Worm (Caenorhabditis elegans) whole organism, late embryonic: ENCODE results near the gene dhc-3.

Experiments used
- C08G9.2 ChIP-seq: sonication (generic microtip); optimal IDR thresholded peaks from 2 replicates; lab custom pipeline; 2016; ENCODE audit warnings: mild to moderate bottlenecking, missing genetic modification characterization, moderate library complexity, missing compliant biosample characterization
- C38D4.7 ChIP-seq: fragments of 200-800 bp; sonication (Bioruptor generic); optimal IDR thresholded peaks from 2 replicates; lab custom pipeline; 2018; ENCODE audit warnings: mild to moderate bottlenecking, missing genetic modification characterization, moderate library complexity, missing compliant biosample characterization
- K09A11.1 ChIP-seq: sonication (generic microtip); optimal IDR thresholded peaks from 2 replicates; lab custom pipeline; 2017; ENCODE audit warnings: antibody characterized with exemption, mild to moderate bottlenecking, missing genetic modification characterization, missing compliant biosample characterization; ENCODE audit not compliant: insufficient read depth
- Y22D7AL.16 ChIP-seq: sonication (generic microtip); optimal IDR thresholded peaks from 2 replicates; lab custom pipeline; 2016; ENCODE audit warnings: missing genetic modification characterization, missing compliant biosample characterization
- ahr-1 ChIP-seq: sonication (generic microtip); optimal IDR thresholded peaks from 2 replicates; lab custom pipeline; 2016; ENCODE audit warnings: missing genetic modification characterization, missing compliant biosample characterization
- ceh-14 ChIP-seq: sonication (generic microtip); optimal IDR thresholded peaks from 2 replicates; lab custom pipeline; 2016; ENCODE audit warnings: missing genotype, missing genetic modification characterization, missing compliant biosample characterization
- ceh-19 ChIP-seq: fragments of 200-800 bp; sonication (Bioruptor generic); optimal IDR thresholded peaks from 2 replicates; lab custom pipeline; 2018; ENCODE audit warnings: mild to moderate bottlenecking, missing genetic modification characterization, missing compliant biosample characterization
- ceh-31 ChIP-seq: sonication (generic microtip); optimal IDR thresholded peaks from 2 replicates; lab custom pipeline; 2016; ENCODE audit warnings: missing genetic modification characterization, missing compliant biosample characterization
- ceh-6 ChIP-seq: fragments of 200-800 bp; sonication (Bioruptor generic); optimal IDR thresholded peaks from 2 replicates; lab custom pipeline; 2018; ENCODE audit warnings: mild to moderate bottlenecking, missing genetic modification characterization, missing compliant biosample characterization
- ceh-9 ChIP-seq: sonication (generic microtip); optimal IDR thresholded peaks from 2 replicates; lab custom pipeline; 2016; ENCODE audit warnings: mild to moderate bottlenecking, missing genetic modification characterization, inconsistent platforms, missing compliant biosample characterization
- dve-1 ChIP-seq: sonication (generic microtip); optimal IDR thresholded peaks from 2 replicates; lab custom pipeline; 2017; ENCODE audit warnings: antibody characterized with exemption, mild to moderate bottlenecking, missing genetic modification characterization, missing compliant biosample characterization
- fkh-6 ChIP-seq: sonication (generic microtip); optimal IDR thresholded peaks from 2 replicates; lab custom pipeline; 2016; ENCODE audit warnings: missing genetic modification characterization, missing compliant biosample characterization
- gmeb-2 ChIP-seq: sonication (generic microtip); optimal IDR thresholded peaks from 2 replicates; lab custom pipeline; 2016; ENCODE audit warnings: missing genetic modification characterization, inconsistent platforms, missing compliant biosample characterization
- hlh-13 ChIP-seq: fragments of 200-800 bp; sonication (Bioruptor generic); optimal IDR thresholded peaks from 2 replicates; lab custom pipeline; 2018; ENCODE audit warnings: mild to moderate bottlenecking, missing genetic modification characterization, missing compliant biosample characterization
- lim-6 ChIP-seq: sonication (generic microtip); optimal IDR thresholded peaks from 2 replicates; lab custom pipeline; 2016; ENCODE audit warnings: missing genetic modification characterization, missing compliant biosample characterization
- lin-11 ChIP-seq: fragments of 200-800 bp; sonication (Bioruptor generic); optimal IDR thresholded peaks from 2 replicates; lab custom pipeline; 2018; ENCODE audit warnings: mild to moderate bottlenecking, missing genetic modification characterization, missing compliant biosample characterization
- madf-2 ChIP-seq: sonication (generic microtip); optimal IDR thresholded peaks from 2 replicates; lab custom pipeline; 2017; ENCODE audit warnings: missing genetic modification characterization, missing compliant biosample characterization
- mec-3 ChIP-seq: sonication (generic microtip); optimal IDR thresholded peaks from 2 replicates; lab custom pipeline; 2016; ENCODE audit warnings: borderline replicate concordance, missing genetic modification characterization, missing compliant biosample characterization
- nhr-232 ChIP-seq: sonication (generic microtip); optimal IDR thresholded peaks from 2 replicates; lab custom pipeline; 2016; ENCODE audit warnings: missing genetic modification characterization, missing compliant biosample characterization
- npax-4 ChIP-seq: sonication (generic microtip); optimal IDR thresholded peaks from 2 replicates; lab custom pipeline; 2016; ENCODE audit warnings: missing genetic modification characterization, missing compliant biosample characterization
- pag-3 ChIP-seq: sonication (generic microtip); optimal IDR thresholded peaks from 2 replicates; lab custom pipeline; 2016; ENCODE audit warnings: missing compliant biosample characterization, missing genetic modification characterization, borderline replicate concordance
- pat-9 ChIP-seq: fragments of 200-800 bp; sonication (Bioruptor generic); optimal IDR thresholded peaks from 2 replicates; lab custom pipeline; 2018; ENCODE audit warnings: mild to moderate bottlenecking, missing genetic modification characterization, moderate library complexity, missing compliant biosample characterization
- pha-2 ChIP-seq: sonication (generic microtip); optimal IDR thresholded peaks from 2 replicates; lab custom pipeline; 2017; ENCODE audit warnings: mild to moderate bottlenecking, missing genetic modification characterization, missing compliant biosample characterization
- pha-4 ChIP-seq: fragments of 150-350 bp; optimal IDR thresholded peaks from 2 replicates; lab custom pipeline; 2018; ENCODE audit warnings: missing biosample characterization, missing genetic modification reagents, missing genetic modification characterization
- pqm-1 ChIP-seq: sonication (generic microtip); optimal IDR thresholded peaks from 2 replicates; lab custom pipeline; 2016; ENCODE audit warnings: missing genetic modification characterization, missing compliant biosample characterization
- pros-1 ChIP-seq: fragments of 150-350 bp; optimal IDR thresholded peaks from 2 replicates; lab custom pipeline; 2014; ENCODE audit warnings: missing biosample characterization, missing genetic modification reagents, missing genetic modification characterization
- ref-2 ChIP-seq: sonication (generic microtip); optimal IDR thresholded peaks from 2 replicates; lab custom pipeline; 2016; ENCODE audit warnings: missing genetic modification characterization, missing compliant biosample characterization
- sox-2 ChIP-seq: fragments of 200-800 bp; sonication (Bioruptor generic); IDR thresholded peaks from 2 replicates; pipeline ENCODE4 v1.3.6; 2022; ENCODE audit warnings: missing genetic modification reagents, missing genetic modification characterization, missing compliant biosample characterization
- syd-9 ChIP-seq: sonication (generic microtip); optimal IDR thresholded peaks from 2 replicates; lab custom pipeline; 2016; ENCODE audit warnings: mild to moderate bottlenecking, missing genetic modification characterization, moderate library complexity, missing compliant biosample characterization
- tbx-2 ChIP-seq: sonication (generic microtip); optimal IDR thresholded peaks from 2 replicates; lab custom pipeline; 2016; ENCODE audit warnings: missing genetic modification characterization, missing compliant biosample characterization
- tbx-7 ChIP-seq: sonication (generic microtip); optimal IDR thresholded peaks from 2 replicates; lab custom pipeline; 2016; ENCODE audit warnings: missing genotype, missing genetic modification characterization, missing compliant biosample characterization
- unc-42 ChIP-seq: sonication (generic microtip); optimal IDR thresholded peaks from 2 replicates; lab custom pipeline; 2016; ENCODE audit warnings: missing genotype, missing genetic modification characterization, missing compliant biosample characterization
- zip-5 ChIP-seq: sonication (generic microtip); optimal IDR thresholded peaks from 2 replicates; lab custom pipeline; 2016; ENCODE audit warnings: missing genetic modification characterization, missing compliant biosample characterization

dhc-3 gene

ce11 chrV:13111599-13112191 lies 27.1 kb upstream of the dhc-3 start:
- TF ChIP-seq zip-5 (tag; lab: Kevin White, UChicago) (no peak), syd-9 (tag; lab: Kevin White, UChicago) (no peak), sox-2 (GFP tag; lab: Robert Waterston, UW) (no peak), lim-6 (tag; lab: Kevin White, UChicago) (peak; percentile 18), Y22D7AL.16 (tag; lab: Kevin White, UChicago) (no peak), K09A11.1 (no peak), ahr-1 (no peak), pqm-1 (tag; lab: Kevin White, UChicago) (no peak), unc-42 (tag; lab: Kevin White, UChicago) (peak; percentile 59), lin-11 (no peak), ceh-6 (GFP tag; lab: Kevin White, UChicago) (no peak), ceh-19 (GFP tag; lab: Kevin White, UChicago) (no peak), madf-2 (tag; lab: Kevin White, UChicago) (no peak), mec-3 (tag; lab: Kevin White, UChicago) (no peak), ceh-9 (tag; lab: Kevin White, UChicago) (no peak), C38D4.7 (no peak), tbx-2 (peak; percentile 5), ceh-14 (tag; lab: Kevin White, UChicago) (peak; percentile 51), ceh-31 (peak; percentile 2), pha-2 (tag; lab: Kevin White, UChicago) (no peak), fkh-6 (tag; lab: Kevin White, UChicago) (no peak), pha-4 (tag; lab: Kevin White, UChicago) (no peak), C08G9.2 (tag; lab: Kevin White, UChicago) (no peak)
- TF ChIP-seq, all 69 proteins: peak for 5

DNA sequence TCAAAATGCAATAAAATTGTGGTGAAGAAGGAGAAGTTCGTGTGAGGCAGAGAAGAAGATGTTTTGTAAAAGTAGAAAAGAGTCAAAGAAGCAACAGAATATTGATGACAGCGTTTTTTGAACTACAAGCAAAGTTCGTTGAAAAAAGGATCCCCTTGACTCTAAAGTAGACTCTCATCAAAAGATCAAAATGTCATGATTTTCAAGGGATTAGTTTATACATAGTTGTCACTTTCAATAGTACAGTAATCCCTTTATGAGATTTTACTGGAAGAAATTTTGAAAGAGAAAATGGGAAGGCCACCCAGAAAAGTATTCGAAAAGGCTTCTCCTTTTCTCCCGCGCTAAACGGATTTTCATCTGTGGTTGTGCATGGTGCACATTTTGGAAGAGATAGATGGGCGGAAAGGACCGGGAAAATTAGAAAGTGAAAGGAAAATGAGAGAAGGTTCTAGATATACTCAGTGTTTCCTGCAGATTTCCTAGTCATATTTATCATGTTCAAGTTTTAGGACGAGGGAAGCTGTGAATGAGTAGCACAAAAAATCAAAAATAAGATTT lies 25.8 kb upstream of the dhc-3 start:
- TF ChIP-seq pqm-1 (tag; lab: Kevin White, UChicago) (no peak), mec-3 (tag; lab: Kevin White, UChicago) (no peak), pha-2 (tag; lab: Kevin White, UChicago) (no peak), hlh-13 (GFP tag; lab: Kevin White, UChicago) (no peak), ref-2 (tag; lab: Kevin White, UChicago) (no peak), unc-42 (tag; lab: Kevin White, UChicago) (peak; percentile 83), npax-4 (tag; lab: Kevin White, UChicago) (no peak), K09A11.1 (no peak), ceh-9 (tag; lab: Kevin White, UChicago) (no peak)

- TF ChIP-seq nhr-232 (tag; lab: Kevin White, UChicago) (no peak), unc-42 (tag; lab: Kevin White, UChicago) (peak; percentile 52)
These were observed 24.1 kb upstream of the dhc-3 start for ce11 chrV:13114552-13115237.

- no peak for TF ChIP-seq tbx-2
- no peak for TF ChIP-seq pat-9
- no peak for TF ChIP-seq tbx-7 (tag; lab: Kevin White, UChicago)
- TF ChIP-seq K09A11.1, result no peak
- TF ChIP-seq gmeb-2 (tag; lab: Kevin White, UChicago), result no peak
- TF ChIP-seq pros-1 (tag; lab: Kevin White, UChicago), result no peak
- no peak for TF ChIP-seq dve-1 (tag; lab: Kevin White, UChicago)
- TF ChIP-seq ref-2 (tag; lab: Kevin White, UChicago), result no peak
- no peak for TF ChIP-seq pag-3 (tag; lab: Kevin White, UChicago)
- no peak for TF ChIP-seq ceh-14 (tag; lab: Kevin White, UChicago)
- no peak for TF ChIP-seq npax-4 (tag; lab: Kevin White, UChicago)
- TF ChIP-seq ahr-1, result no peak
These were observed 22.6 kb upstream of the dhc-3 start, which contains the start of gene acly-2 for ce11 chrV:13116114-13116603. Gene acly-2 (plus strand): TSS chrV:13116488.
